Worm (Caenorhabditis elegans) whole organism, L4 larva: ENCODE data around the gene lpr-2.
A peak's percentile ranks its signal among the peaks of the same experiment; 100 is the strongest.

ENCODE experiments used
- D1046.2 ChIP-seq: fragments of 200-800 bp; sonication (Bioruptor generic); IDR thresholded peaks from 2 replicates; pipeline ENCODE4 v1.3.6; 2022; ENCODE audit warnings: missing genetic modification characterization, missing compliant biosample characterization
- F26F4.8 ChIP-seq: fragments of 200-800 bp; sonication (Bioruptor generic); conservative IDR thresholded peaks from 2 replicates; pipeline ENCODE4 v1.3.6; 2022; ENCODE audit warnings: missing genetic modification characterization, missing compliant biosample characterization
- F49E8.2 ChIP-seq: sonication (generic microtip); optimal IDR thresholded peaks from 2 replicates; lab custom pipeline; 2016; ENCODE audit warnings: missing compliant biosample characterization, mild to moderate bottlenecking, missing genetic modification characterization, borderline replicate concordance
- R02D3.7 ChIP-seq: fragments of 150-350 bp; sonication (generic microtip); optimal IDR thresholded peaks from 3 replicates; lab custom pipeline; 2014; ENCODE audit warnings: missing biosample characterization, missing genetic modification characterization
- Y48G9A.11 ChIP-seq: fragments of 200-800 bp; sonication (Bioruptor generic); IDR thresholded peaks from 2 replicates; pipeline ENCODE4 v1.3.6; 2022; ENCODE audit warnings: missing genetic modification reagents, missing genetic modification characterization, missing compliant biosample characterization
- aha-1 ChIP-seq: fragments of 150-350 bp; peaks from one replicate; lab custom pipeline; 2014; ENCODE audit warnings: missing biosample characterization, missing genetic modification characterization
- aly-2 ChIP-seq: sonication (generic microtip); optimal IDR thresholded peaks from 2 replicates; lab custom pipeline; 2018; ENCODE audit warnings: missing biosample characterization, missing genetic modification characterization
- ama-1 ChIP-seq: fragments of 150-350 bp; optimal IDR thresholded peaks from 2 replicates; lab custom pipeline; 2014; ENCODE audit warnings: inconsistent platforms, mixed read lengths
- arid-1 ChIP-seq: fragments of 200-800 bp; sonication (Bioruptor generic); conservative IDR thresholded peaks from 2 replicates; pipeline ENCODE4 v1.3.6; 2022; ENCODE audit warnings: missing genetic modification reagents, missing genetic modification characterization, missing compliant biosample characterization
- ceh-20 ChIP-seq: fragments of 200-800 bp; sonication (Bioruptor generic); IDR thresholded peaks from 2 replicates; pipeline ENCODE4 v1.3.6; 2022; ENCODE audit warnings: missing genetic modification reagents, missing genetic modification characterization, missing compliant biosample characterization
- ceh-44 ChIP-seq: fragments of 200-800 bp; sonication (Bioruptor generic); IDR thresholded peaks from 2 replicates; pipeline ENCODE4 v1.3.6; 2022; ENCODE audit warnings: missing genetic modification reagents, missing genetic modification characterization, missing compliant biosample characterization
- ceh-62 ChIP-seq: sonication (generic microtip); optimal IDR thresholded peaks from 2 replicates; lab custom pipeline; 2017; ENCODE audit warnings: missing biosample characterization, missing genetic modification characterization
- ctbp-1 ChIP-seq: fragments of 200-800 bp; sonication (Bioruptor generic); IDR thresholded peaks from 2 replicates; pipeline ENCODE4 v1.3.6; 2022; ENCODE audit warnings: missing genetic modification reagents, missing genetic modification characterization, missing compliant biosample characterization
- dpl-1 ChIP-seq: fragments of 150-350 bp; optimal IDR thresholded peaks from 2 replicates; lab custom pipeline; 2014; ENCODE audit warnings: missing biosample characterization, missing genetic modification reagents, missing genetic modification characterization
- duxl-1 ChIP-seq: sonication (generic microtip); optimal IDR thresholded peaks from 2 replicates; lab custom pipeline; 2016; ENCODE audit warnings: mild to moderate bottlenecking, missing genetic modification characterization, moderate library complexity, missing compliant biosample characterization; ENCODE audit not compliant: poor library complexity
- egl-27 ChIP-seq: sonication (generic microtip); optimal IDR thresholded peaks from 3 replicates; lab custom pipeline; 2017; ENCODE audit warnings: missing biosample characterization, missing genetic modification reagents, missing genetic modification characterization
- fkh-10 ChIP-seq: fragments of 150-350 bp; optimal IDR thresholded peaks from 2 replicates; lab custom pipeline; 2014; ENCODE audit warnings: missing biosample characterization, missing genetic modification reagents, missing genetic modification characterization
- hif-1 ChIP-seq, 2 experiments: sonication (generic microtip); optimal IDR thresholded peaks; 2 replicates each; lab custom pipeline; 2016 to 2017; ENCODE audit warnings: missing compliant biosample characterization in 2 of 2, missing genetic modification characterization in 2 of 2, missing genetic modification reagents in 2 of 2, missing genotype in 2 of 2, mild to moderate bottlenecking in 1 of 2
- hlh-11 ChIP-seq: fragments of 200-800 bp; sonication (Bioruptor generic); optimal IDR thresholded peaks from 2 replicates; lab custom pipeline; 2018; ENCODE audit warnings: mild to moderate bottlenecking, missing genetic modification characterization, missing compliant biosample characterization
- hmg-1.1 ChIP-seq: fragments of 200-800 bp; sonication (Bioruptor generic); IDR thresholded peaks from 2 replicates; pipeline ENCODE4 v1.3.6; 2022; ENCODE audit warnings: missing genetic modification reagents, missing genetic modification characterization, missing compliant biosample characterization
- lim-7 ChIP-seq: fragments of 200-800 bp; sonication (Bioruptor generic); IDR thresholded peaks from 2 replicates; pipeline ENCODE4 v1.3.6; 2022; ENCODE audit warnings: missing genetic modification characterization, missing compliant biosample characterization
- lin-1 ChIP-seq: fragments of 200-800 bp; sonication (Bioruptor generic); IDR thresholded peaks from 2 replicates; pipeline ENCODE4 v1.3.6; 2022; ENCODE audit warnings: missing genetic modification reagents, missing genetic modification characterization, missing compliant biosample characterization
- lin-13 ChIP-seq: fragments of 150-350 bp; optimal IDR thresholded peaks from 2 replicates; lab custom pipeline; 2014; ENCODE audit warnings: missing biosample characterization, missing genetic modification reagents, missing genetic modification characterization
- lin-15B ChIP-seq: fragments of 150-350 bp; sonication (generic microtip); optimal IDR thresholded peaks from 3 replicates; lab custom pipeline; 2014; ENCODE audit warnings: missing biosample characterization, missing genetic modification characterization
- lin-29 ChIP-seq: fragments of 200-800 bp; sonication (Bioruptor generic); IDR thresholded peaks from 2 replicates; pipeline ENCODE4 v1.3.6; 2022; ENCODE audit warnings: missing genetic modification reagents, missing genetic modification characterization, missing compliant biosample characterization
- lsy-2 ChIP-seq, 2 experiments: fragments of 150-350 bp in 1 of 2; sonication (generic microtip) in 1 of 2; optimal IDR thresholded peaks; 2 replicates each; lab custom pipeline; 2014 to 2017; ENCODE audit warnings: missing biosample characterization in 2 of 2, missing genetic modification characterization in 2 of 2
- mdl-1 ChIP-seq, 2 experiments: fragments of 150-350 bp in 1 of 2; sonication (generic microtip) in 1 of 2; optimal IDR thresholded peaks; 2 replicates each; lab custom pipeline; 2014 to 2017; ENCODE audit warnings: missing biosample characterization in 2 of 2, missing genetic modification characterization in 2 of 2
- mdt-29 ChIP-seq: fragments of 200-800 bp; sonication (Bioruptor generic); IDR thresholded peaks from 2 replicates; pipeline ENCODE4 v1.3.6; 2022; ENCODE audit warnings: missing genetic modification reagents, missing genetic modification characterization, missing compliant biosample characterization
- mep-1 ChIP-seq: fragments of 150-350 bp; sonication (generic microtip); optimal IDR thresholded peaks from 3 replicates; lab custom pipeline; 2014; ENCODE audit warnings: missing biosample characterization, missing genetic modification characterization
- mes-2 ChIP-seq: sonication (generic microtip); optimal IDR thresholded peaks from 2 replicates; lab custom pipeline; 2016; ENCODE audit warnings: missing genotype, mild to moderate bottlenecking, missing genetic modification characterization, missing compliant biosample characterization; ENCODE audit not compliant: poor library complexity, severe bottlenecking
- mxl-2 ChIP-seq: fragments of 200-800 bp; sonication (Bioruptor generic); conservative IDR thresholded peaks from 2 replicates; pipeline ENCODE4 v1.3.6; 2022; ENCODE audit warnings: missing genetic modification reagents, missing genetic modification characterization, missing compliant biosample characterization
- mxl-3 ChIP-seq: fragments of 200-800 bp; sonication (Bioruptor generic); optimal IDR thresholded peaks from 2 replicates; lab custom pipeline; 2018; ENCODE audit warnings: mild to moderate bottlenecking, missing genetic modification characterization, missing compliant biosample characterization
- nhr-11 ChIP-seq: fragments of 150-350 bp; optimal IDR thresholded peaks from 2 replicates; lab custom pipeline; 2014; ENCODE audit warnings: missing biosample characterization, missing genetic modification characterization
- nhr-111 ChIP-seq: fragments of 200-800 bp; sonication (Bioruptor generic); optimal IDR thresholded peaks from 2 replicates; lab custom pipeline; 2018; ENCODE audit warnings: mild to moderate bottlenecking, missing genetic modification characterization, missing compliant biosample characterization
- nhr-28 ChIP-seq: fragments of 150-350 bp; optimal IDR thresholded peaks from 2 replicates; lab custom pipeline; 2014; ENCODE audit warnings: missing biosample characterization, missing genetic modification characterization
- nhr-48 ChIP-seq: sonication (generic microtip); optimal IDR thresholded peaks from 2 replicates; lab custom pipeline; 2016; ENCODE audit warnings: mild to moderate bottlenecking, missing genetic modification characterization, missing compliant biosample characterization
- nhr-6 ChIP-seq: fragments of 150-350 bp; optimal IDR thresholded peaks from 2 replicates; lab custom pipeline; 2014; ENCODE audit warnings: missing biosample characterization, missing genetic modification characterization
- nhr-76 ChIP-seq: fragments of 150-350 bp; optimal IDR thresholded peaks from 2 replicates; lab custom pipeline; 2014; ENCODE audit warnings: missing biosample characterization, missing genetic modification characterization
- nhr-77 ChIP-seq: fragments of 150-350 bp; optimal IDR thresholded peaks from 2 replicates; lab custom pipeline; 2014; ENCODE audit warnings: missing biosample characterization, missing genetic modification characterization
- pqm-1 ChIP-seq: sonication (generic microtip); optimal IDR thresholded peaks from 2 replicates; lab custom pipeline; 2017; ENCODE audit warnings: missing biosample characterization, missing genetic modification characterization
- rbr-2 ChIP-seq: sonication (generic microtip); optimal IDR thresholded peaks from 2 replicates; lab custom pipeline; 2016; ENCODE audit warnings: missing genotype, missing genetic modification characterization, missing compliant biosample characterization
- set-16 ChIP-seq: fragments of 200-800 bp; sonication (Bioruptor generic); IDR thresholded peaks from 2 replicates; pipeline ENCODE4 v1.3.6; 2022; ENCODE audit warnings: missing genetic modification reagents, missing genetic modification characterization, missing compliant biosample characterization
- skn-1 ChIP-seq: fragments of 150-350 bp; optimal IDR thresholded peaks from 2 replicates; lab custom pipeline; 2014; ENCODE audit warnings: missing biosample characterization, missing genetic modification characterization
- snpc-1.2 ChIP-seq: fragments of 200-800 bp; sonication (Bioruptor generic); IDR thresholded peaks from 2 replicates; pipeline ENCODE4 v1.3.6; 2022; ENCODE audit warnings: missing genetic modification reagents, missing genetic modification characterization, missing compliant biosample characterization
- snpc-4 ChIP-seq: fragments of 150-350 bp; optimal IDR thresholded peaks from 2 replicates; lab custom pipeline; 2014; ENCODE audit warnings: missing biosample characterization, missing genetic modification characterization
- spr-1 ChIP-seq: sonication (generic microtip); optimal IDR thresholded peaks from 2 replicates; lab custom pipeline; 2016; ENCODE audit warnings: mild to moderate bottlenecking, missing genetic modification characterization, missing compliant biosample characterization
- spr-3 ChIP-seq: fragments of 200-800 bp; sonication (Bioruptor generic); optimal IDR thresholded peaks from 2 replicates; lab custom pipeline; 2018; ENCODE audit warnings: mild to moderate bottlenecking, missing genetic modification characterization, missing compliant biosample characterization
- tag-97 ChIP-seq: fragments of 200-800 bp; sonication (Bioruptor generic); IDR thresholded peaks from 2 replicates; pipeline ENCODE4 v1.3.6; 2022; ENCODE audit warnings: missing genetic modification characterization, missing compliant biosample characterization
- tra-1 ChIP-seq: fragments of 200-800 bp; sonication (Bioruptor generic); IDR thresholded peaks from 2 replicates; pipeline ENCODE4 v1.3.6; 2022; ENCODE audit warnings: missing genetic modification reagents, missing genetic modification characterization, missing compliant biosample characterization
- unc-39 ChIP-seq: sonication (generic microtip); optimal IDR thresholded peaks from 2 replicates; lab custom pipeline; 2017; ENCODE audit warnings: missing biosample characterization, missing genetic modification characterization
- vab-7 ChIP-seq: fragments of 200-800 bp; sonication (Bioruptor generic); IDR thresholded peaks from 2 replicates; pipeline ENCODE4 v1.3.6; 2022; ENCODE audit warnings: missing genetic modification reagents, missing genetic modification characterization, missing compliant biosample characterization
- zag-1 ChIP-seq: fragments of 150-350 bp; optimal IDR thresholded peaks from 2 replicates; lab custom pipeline; 2014; ENCODE audit warnings: missing biosample characterization, missing genetic modification characterization
- ztf-7 ChIP-seq: fragments of 150-350 bp; optimal IDR thresholded peaks from 2 replicates; lab custom pipeline; 2014; ENCODE audit warnings: missing biosample characterization, missing genetic modification characterization

Gene lpr-2

DNA sequence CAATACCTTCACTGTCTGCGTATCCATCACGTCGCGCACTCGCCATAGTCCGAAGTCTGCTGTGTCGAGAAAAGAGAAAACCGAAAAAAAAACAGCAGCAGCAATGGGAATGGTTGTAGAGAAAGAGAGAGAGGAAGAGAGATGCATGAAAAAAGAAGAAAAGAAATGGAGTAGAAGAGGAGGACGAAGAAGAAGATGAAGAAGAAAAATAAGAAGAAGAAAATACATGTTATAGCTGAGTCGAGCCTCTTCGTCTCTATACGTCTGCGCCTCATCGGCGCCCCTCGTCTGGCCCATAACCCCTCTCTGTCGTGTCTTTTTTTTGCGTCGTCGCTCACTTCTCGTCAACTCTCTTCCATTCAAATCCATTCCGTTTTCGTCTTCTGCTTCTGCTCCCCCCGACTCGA lies 30.7 kb downstream of the lpr-2 start:
- TF ChIP-seq nhr-111 (GFP tag; lab: Kevin White, UChicago) (no peak), aly-2 (no peak), aha-1 (tag; lab: Kevin White, UChicago) (peak; percentile 99), tra-1 (GFP tag; lab: Robert Waterston, UW) (0 out of 2 replicates have a peak, but pooled peaks have one; percentile 4), nhr-77 (tag; lab: Kevin White, UChicago) (peak; percentile 58), duxl-1 (tag; lab: Kevin White, UChicago) (no peak), R02D3.7 (no peak), nhr-76 (tag; lab: Kevin White, UChicago) (no peak), fkh-10 (GFP tag; lab: Kevin White, UChicago) (peak; percentile 90), mep-1 (peak; percentile 87), ctbp-1 (GFP tag; lab: Robert Waterston, UW) (peak; percentile 70; the same call in 1 of the 2 replicates), nhr-28 (peak; percentile 88), ama-1 (lab: Kevin White, UChicago) (no peak), spr-3 (GFP tag; lab: Kevin White, UChicago) (no peak), nhr-11 (tag; lab: Kevin White, UChicago) (peak; percentile 83), nhr-6 (no peak), ceh-44 (GFP tag; lab: Robert Waterston, UW) (no peak), arid-1 (GFP tag; lab: Robert Waterston, UW) (no peak), ztf-7 (tag; lab: Kevin White, UChicago) (no peak), nhr-48 (tag; lab: Kevin White, UChicago) (peak; percentile 51), skn-1 (no peak), hlh-11 (peak; percentile 85), pqm-1 (no peak), zag-1 (tag; lab: Kevin White, UChicago) (peak; percentile 58), ceh-62 (tag; lab: Kevin White, UChicago) (no peak), hif-1 (tag; optimal IDR thresholded peaks at IDR 0.05; lab: Kevin White, UChicago) (peak in 1 of 2 experiments; percentile 65), set-16 (GFP tag; lab: Robert Waterston, UW) (peak; percentile 52; the same call in 1 of the 2 replicates), F26F4.8 (GFP tag; lab: Robert Waterston, UW) (no peak), F49E8.2 (no peak), unc-39 (tag; lab: Kevin White, UChicago) (no peak), lin-29 (GFP tag; lab: Robert Waterston, UW) (no peak), mdt-29 (no peak), snpc-1.2 (no peak), dpl-1 (GFP tag; lab: Kevin White, UChicago) (peak; percentile 60), tag-97 (GFP tag; lab: Robert Waterston, UW) (no peak), lim-7 (GFP tag; lab: Robert Waterston, UW) (no peak), lin-15B (tag; lab: Kevin White, UChicago) (no peak), lin-1 (GFP tag; lab: Robert Waterston, UW) (no peak), D1046.2 (GFP tag; lab: Robert Waterston, UW) (no peak), mdl-1 (tag; optimal IDR thresholded peaks at IDR 0.05; lab: Kevin White, UChicago) (peak; percentile 57 to 82), mxl-2 (no peak), rbr-2 (tag; lab: Kevin White, UChicago) (peak; percentile 81), spr-1 (no peak), ceh-20 (peak; percentile 73; the same call in 1 of the 2 replicates), egl-27 (tag; lab: Kevin White, UChicago) (no peak), Y48G9A.11 (GFP tag; lab: Robert Waterston, UW) (no peak), mes-2 (no peak), vab-7 (GFP tag; lab: Robert Waterston, UW) (no peak), lsy-2 (tag; optimal IDR thresholded peaks at IDR 0.05; lab: Kevin White, UChicago) (peak; percentile 52 to 85), lin-13 (no peak), mxl-3 (GFP tag; lab: Kevin White, UChicago) (peak; percentile 34), hmg-1.1 (GFP tag; lab: Robert Waterston, UW) (peak; percentile 81; the same call in 1 of the 2 replicates), snpc-4 (tag; lab: Kevin White, UChicago) (no peak)
